Worm (Caenorhabditis elegans): ENCODE measurements around the gene F31E3.2.

ce11 chrIII:6974952-6975351 is 1.2 kb downstream of the F31E3.2 start:
- TF ChIP-seq F16B12.6 (tag; optimal IDR thresholded peaks at IDR 0.05) (no peak), nhr-77 (tag; optimal IDR thresholded peaks at IDR 0.05) (no peak), unc-86 (tag; optimal IDR thresholded peaks at IDR 0.05) (no peak), sox-4 (tag; optimal IDR thresholded peaks at IDR 0.05) (no peak), lsy-2 (tag; optimal IDR thresholded peaks at IDR 0.05) (no peak), pag-3 (tag; optimal IDR thresholded peaks at IDR 0.05; ENCODE audit: borderline replicate concordance, insufficient read depth) (no peak), skn-1 (tag; optimal IDR thresholded peaks at IDR 0.05) (no peak)

Measured in whole organism, L1 larva.